Fruit fly (Drosophila melanogaster) whole organism, embryonic: ENCODE data around the gene CG31548.

ENCODE experiments used
- CG1024 ChIP-seq: fragments of 200-800 bp; sonication (Bioruptor generic); IDR thresholded peaks from 2 replicates; pipeline ENCODE4 v1.3.6; 2022; ENCODE audit warnings: missing biosample characterization, missing genetic modification characterization
- CG10267 ChIP-seq: fragments of 200-800 bp; sonication (Bioruptor generic); optimal IDR thresholded peaks from 2 replicates; lab custom pipeline; 2018; ENCODE audit warnings: missing biosample characterization, mild to moderate bottlenecking, missing genetic modification characterization, moderate library complexity
- CG10431 ChIP-seq: fragments of 200-800 bp; sonication (Bioruptor generic); optimal IDR thresholded peaks from 3 replicates; lab custom pipeline; 2018; ENCODE audit warnings: missing biosample characterization, mild to moderate bottlenecking, missing genetic modification characterization
- CG11398 ChIP-seq: fragments of 200-800 bp; sonication (Bioruptor generic); optimal IDR thresholded peaks from 2 replicates; lab custom pipeline; 2016; ENCODE audit warnings: missing biosample characterization, missing genetic modification characterization
- CG11695 ChIP-seq: fragments of 200-800 bp; sonication (Bioruptor generic); IDR thresholded peaks from 3 replicates; pipeline ENCODE4 v1.3.6; 2022; ENCODE audit warnings: missing biosample characterization, missing genetic modification characterization
- CG12104 ChIP-seq: fragments of 200-800 bp; sonication (Bioruptor generic); optimal IDR thresholded peaks from 3 replicates; lab custom pipeline; 2016; ENCODE audit warnings: missing biosample characterization, missing genetic modification characterization
- CG12299 ChIP-seq: fragments of 200-800 bp; sonication (Bioruptor generic); optimal IDR thresholded peaks from 2 replicates; lab custom pipeline; 2018; ENCODE audit warnings: missing biosample characterization, mild to moderate bottlenecking, missing genetic modification characterization
- CG14710 ChIP-seq: fragments of 200-800 bp; sonication (Bioruptor generic); optimal IDR thresholded peaks from 3 replicates; lab custom pipeline; 2019; ENCODE audit warnings: missing biosample characterization, mild to moderate bottlenecking, missing genetic modification characterization, moderate library complexity
- CG15479 ChIP-seq: fragments of 200-800 bp; sonication (Bioruptor generic); optimal IDR thresholded peaks from 3 replicates; lab custom pipeline; 2019; ENCODE audit warnings: missing biosample characterization, mild to moderate bottlenecking, missing genetic modification characterization, moderate library complexity
- CG15514 ChIP-seq: fragments of 200-800 bp; sonication (Bioruptor generic); optimal IDR thresholded peaks from 3 replicates; lab custom pipeline; 2017; ENCODE audit warnings: missing biosample characterization, missing genetic modification characterization, mild to moderate bottlenecking, moderate library complexity, missing genetic modification reagents
- CG15601 ChIP-seq: fragments of 200-800 bp; sonication (Bioruptor generic); optimal IDR thresholded peaks from 3 replicates; lab custom pipeline; 2019; ENCODE audit warnings: missing biosample characterization, mild to moderate bottlenecking, missing genetic modification characterization, moderate library complexity
- CG17328 ChIP-seq: fragments of 200-800 bp; sonication (Bioruptor generic); IDR thresholded peaks from 2 replicates; pipeline ENCODE4 v1.3.6; 2022; ENCODE audit warnings: missing biosample characterization, missing genetic modification characterization
- CG17359 ChIP-seq: fragments of 200-800 bp; sonication (Bioruptor generic); optimal IDR thresholded peaks from 3 replicates; lab custom pipeline; 2018; ENCODE audit warnings: missing biosample characterization, mild to moderate bottlenecking, missing genetic modification characterization, moderate library complexity
- CG17361 ChIP-seq: fragments of 200-800 bp; sonication (Bioruptor generic); IDR thresholded peaks from 3 replicates; pipeline ENCODE4 v1.3.6; 2022; ENCODE audit warnings: missing biosample characterization, missing genetic modification characterization
- CG17829 ChIP-seq: fragments of 200-800 bp; optimal IDR thresholded peaks from 2 replicates; lab custom pipeline; 2019; ENCODE audit warnings: missing biosample characterization, mild to moderate bottlenecking, missing genetic modification characterization, moderate library complexity
- CG33557 ChIP-seq: fragments of 200-800 bp; sonication (Bioruptor generic); optimal IDR thresholded peaks from 2 replicates; lab custom pipeline; 2019; ENCODE audit warnings: missing biosample characterization, mild to moderate bottlenecking, missing genetic modification characterization, moderate library complexity
- CG4404 ChIP-seq: fragments of 200-800 bp; sonication (Bioruptor generic); IDR thresholded peaks from 2 replicates; pipeline ENCODE4 v1.3.6; 2022; ENCODE audit warnings: missing biosample characterization, missing genetic modification characterization
- CG4820 ChIP-seq: fragments of 200-800 bp; sonication (Bioruptor generic); optimal IDR thresholded peaks from 3 replicates; lab custom pipeline; 2016; ENCODE audit warnings: missing biosample characterization, missing genetic modification characterization
- CG8290 ChIP-seq, 3 experiments: fragments of 200-800 bp; sonication (Bioruptor generic); optimal IDR thresholded peaks; 2 replicates each; lab custom pipeline; 2016 to 2019; ENCODE audit warnings: missing biosample characterization in 3 of 3, missing genetic modification characterization in 3 of 3, mild to moderate bottlenecking in 2 of 3, moderate library complexity in 1 of 3
- CG8924 ChIP-seq: fragments of 200-800 bp; optimal IDR thresholded peaks from 3 replicates; lab custom pipeline; 2019; ENCODE audit warnings: missing biosample characterization, mild to moderate bottlenecking, missing genetic modification characterization, moderate library complexity
- CG9437 ChIP-seq: fragments of 200-800 bp; sonication (Bioruptor generic); optimal IDR thresholded peaks from 2 replicates; lab custom pipeline; 2018; ENCODE audit warnings: missing biosample characterization, mild to moderate bottlenecking, missing genetic modification characterization
- CrebB ChIP-seq: fragments of 200-800 bp; sonication (Bioruptor generic); optimal IDR thresholded peaks from 3 replicates; lab custom pipeline; 2018; ENCODE audit warnings: missing biosample characterization, mild to moderate bottlenecking, missing genetic modification characterization
- Dfd ChIP-seq, 2 experiments: fragments of >200 bp; optimal IDR thresholded peaks; 2 replicates each; lab custom pipeline; 2017; ENCODE audit warnings: missing biosample characterization in 2 of 2, missing genetic modification characterization in 2 of 2
- Fer1 ChIP-seq: fragments of 200-800 bp; sonication (Bioruptor generic); optimal IDR thresholded peaks from 2 replicates; lab custom pipeline; 2017; ENCODE audit warnings: missing biosample characterization, mild to moderate bottlenecking, missing genetic modification characterization
- HLH4C ChIP-seq: fragments of 200-800 bp; sonication (Bioruptor generic); IDR thresholded peaks from 3 replicates; pipeline ENCODE4 v1.3.6; 2022; ENCODE audit warnings: missing biosample characterization, missing genetic modification characterization; ENCODE audit not compliant: partially characterized antibody
- Nf-YB ChIP-seq: fragments of 200-800 bp; sonication (Bioruptor generic); optimal IDR thresholded peaks from 3 replicates; lab custom pipeline; 2019; ENCODE audit warnings: missing biosample characterization, mild to moderate bottlenecking, missing genetic modification characterization, moderate library complexity
- Ptx1 ChIP-seq: fragments of 200-800 bp; sonication (Bioruptor generic); IDR thresholded peaks from 2 replicates; pipeline ENCODE4 v1.3.6; 2022; ENCODE audit warnings: missing biosample characterization, missing genetic modification characterization
- ab ChIP-seq: fragments of 200-800 bp; sonication (Bioruptor generic); optimal IDR thresholded peaks from 2 replicates; lab custom pipeline; 2016; ENCODE audit warnings: missing biosample characterization, missing genetic modification characterization
- ara ChIP-seq: fragments of 200-800 bp; sonication (Bioruptor generic); IDR thresholded peaks from 2 replicates; pipeline ENCODE4 v1.3.6; 2022; ENCODE audit warnings: missing biosample characterization, missing genetic modification characterization
- btn ChIP-seq: fragments of 200-800 bp; sonication (Bioruptor generic); optimal IDR thresholded peaks from 2 replicates; lab custom pipeline; 2016; ENCODE audit warnings: missing biosample characterization, missing genetic modification characterization
- caup ChIP-seq: fragments of 200-800 bp; sonication (Bioruptor generic); optimal IDR thresholded peaks from 3 replicates; lab custom pipeline; 2017; ENCODE audit warnings: missing biosample characterization, mild to moderate bottlenecking, missing genetic modification characterization, moderate library complexity; ENCODE audit not compliant: severe bottlenecking
- cg ChIP-seq: fragments of 200-800 bp; sonication (Bioruptor generic); optimal IDR thresholded peaks from 3 replicates; lab custom pipeline; 2019; ENCODE audit warnings: missing biosample characterization, mild to moderate bottlenecking, missing genetic modification characterization, moderate library complexity
- eyg ChIP-seq: fragments of 200-800 bp; sonication (Bioruptor generic); optimal IDR thresholded peaks from 3 replicates; lab custom pipeline; 2016; ENCODE audit warnings: missing biosample characterization, missing genetic modification characterization
- ftz-f1 ChIP-seq: fragments of 200-800 bp; sonication (Bioruptor generic); optimal IDR thresholded peaks from 2 replicates; lab custom pipeline; 2016; ENCODE audit warnings: missing biosample characterization, missing genetic modification characterization
- gt ChIP-seq: fragments of 200-800 bp; sonication (Bioruptor generic); IDR thresholded peaks from 2 replicates; pipeline ENCODE4 v1.3.6; 2022; ENCODE audit warnings: missing biosample characterization, missing genetic modification characterization
- hkb ChIP-seq, 2 experiments: fragments of 200-800 bp in 1 of 2; fragments of >200 bp in 1 of 2; sonication (Bioruptor generic) in 1 of 2; IDR thresholded peaks in 1 of 2; optimal IDR thresholded peaks in 1 of 2; 2 replicates each; pipeline versions ENCODE4 v1.3.6 to Lab custom; 2017 to 2022; ENCODE audit warnings: missing biosample characterization in 1 of 2, missing genetic modification characterization in 1 of 2
- kni ChIP-seq: fragments of 200-800 bp; sonication (Bioruptor generic); optimal IDR thresholded peaks from 3 replicates; lab custom pipeline; 2017; ENCODE audit warnings: mild to moderate bottlenecking, missing biosample characterization, missing genetic modification reagents, missing genetic modification characterization
- knrl ChIP-seq: fragments of 200-800 bp; sonication (Bioruptor generic); IDR thresholded peaks from 3 replicates; pipeline ENCODE4 v1.3.6; 2022; ENCODE audit warnings: missing biosample characterization, missing genetic modification characterization; ENCODE audit not compliant: partially characterized antibody
- lab ChIP-seq: fragments of 200-800 bp; sonication (Bioruptor generic); optimal IDR thresholded peaks from 3 replicates; lab custom pipeline; 2017; ENCODE audit warnings: missing biosample characterization, missing genetic modification characterization, mild to moderate bottlenecking, moderate library complexity, missing genetic modification reagents
- lbe ChIP-seq: fragments of 200-800 bp; sonication (Bioruptor generic); optimal IDR thresholded peaks from 2 replicates; lab custom pipeline; 2016; ENCODE audit warnings: missing biosample characterization, mild to moderate bottlenecking, missing genetic modification characterization
- lilli ChIP-seq: fragments of 200-800 bp; sonication (Bioruptor generic); optimal IDR thresholded peaks from 3 replicates; lab custom pipeline; 2016; ENCODE audit warnings: missing biosample characterization, missing genetic modification characterization
- mam ChIP-seq: fragments of 200-800 bp; sonication (Bioruptor generic); optimal IDR thresholded peaks from 3 replicates; lab custom pipeline; 2016; ENCODE audit warnings: missing biosample characterization, missing genetic modification characterization
- phol ChIP-seq: fragments of 200-800 bp; sonication (Bioruptor generic); optimal IDR thresholded peaks from 3 replicates; lab custom pipeline; 2018; ENCODE audit warnings: missing biosample characterization, mild to moderate bottlenecking, missing genetic modification characterization, moderate library complexity
- psq ChIP-seq: fragments of 200-800 bp; sonication (Bioruptor generic); optimal IDR thresholded peaks from 2 replicates; lab custom pipeline; 2017; ENCODE audit warnings: missing biosample characterization, missing genetic modification characterization
- rib ChIP-seq: fragments of 200-800 bp; sonication (Bioruptor generic); IDR thresholded peaks from 2 replicates; pipeline ENCODE4 v1.3.6; 2022; ENCODE audit warnings: missing biosample characterization, missing genetic modification characterization
- tap ChIP-seq: fragments of 200-800 bp; optimal IDR thresholded peaks from 3 replicates; lab custom pipeline; 2019; ENCODE audit warnings: missing biosample characterization, mild to moderate bottlenecking, missing genetic modification characterization, moderate library complexity
- twi ChIP-seq: fragments of 200-800 bp; optimal IDR thresholded peaks from 2 replicates; lab custom pipeline; 2019; ENCODE audit warnings: missing biosample characterization, mild to moderate bottlenecking, missing genetic modification characterization, moderate library complexity
- unc-4 ChIP-seq: fragments of 200-800 bp; sonication (Bioruptor generic); IDR thresholded peaks from 2 replicates; pipeline ENCODE4 v1.3.6; 2022; ENCODE audit warnings: missing biosample characterization, missing genetic modification characterization; ENCODE audit not compliant: partially characterized antibody

Gene CG31548

dm6 chr3R:5600361-5601043 is 36.1 kb downstream of the CG31548 start:
- TF ChIP-seq ftz-f1 (GFP tag; lab: Kevin White, UChicago) (peak; percentile 78), lilli (GFP tag; lab: Kevin White, UChicago) (peak; percentile 25), CG12299 (no peak), mam (GFP tag; lab: Kevin White, UChicago) (no peak), eyg (peak; percentile 14), psq (GFP tag; lab: Kevin White, UChicago) (peak; percentile 95), btn (GFP tag; lab: Kevin White, UChicago) (no peak), CG12104 (GFP tag; lab: Kevin White, UChicago) (no peak), gt (GFP tag; lab: Robert Waterston, UW) (no peak), CG11398 (GFP tag; lab: Kevin White, UChicago) (no peak), lbe (GFP tag; lab: Kevin White, UChicago) (peak; percentile 64), CG17829 (tag; lab: Kevin White, UChicago) (peak; percentile 63), CrebB (tag; lab: Kevin White, UChicago) (no peak), CG11695 (GFP tag; lab: Robert Waterston, UW) (no peak), twi (tag; lab: Kevin White, UChicago) (peak; percentile 42), CG4820 (GFP tag; lab: Kevin White, UChicago) (no peak), CG1024 (no peak), CG15514 (GFP tag; lab: Kevin White, UChicago) (peak; percentile 39), lab (GFP tag; lab: Kevin White, UChicago) (no peak), HLH4C (no peak), phol (tag; lab: Kevin White, UChicago) (peak; percentile 99), CG8290 (GFP tag; optimal IDR thresholded peaks at IDR 0.05; lab: Kevin White, UChicago) (no peak), CG8290 (tag; optimal IDR thresholded peaks at IDR 0.05; lab: Kevin White, UChicago) (peak in 1 of 2 experiments; percentile 75), caup (GFP tag; lab: Kevin White, UChicago) (peak; percentile 39), CG15601 (tag; lab: Kevin White, UChicago) (no peak), CG9437 (GFP tag; lab: Kevin White, UChicago) (no peak), CG4404 (GFP tag; lab: Robert Waterston, UW) (no peak), CG14710 (tag; lab: Kevin White, UChicago) (no peak), CG8924 (tag; lab: Kevin White, UChicago) (peak; percentile 55), CG10267 (tag; lab: Kevin White, UChicago) (no peak), CG17328 (no peak), cg (GFP tag; lab: Kevin White, UChicago) (peak; percentile 47), CG15479 (GFP tag; lab: Kevin White, UChicago) (peak; percentile 7), ara (GFP tag; lab: Robert Waterston, UW) (no peak), CG33557 (GFP tag; lab: Kevin White, UChicago) (peak; percentile 18), Ptx1 (no peak), CG17359 (no peak), rib (no peak), tap (tag; lab: Kevin White, UChicago) (no peak), knrl (GFP tag; lab: Robert Waterston, UW) (no peak), Nf-YB (peak; percentile 1), CG10431 (GFP tag; lab: Kevin White, UChicago) (peak; percentile 89), kni (peak; percentile 76), ab (no peak), unc-4 (no peak), CG17361 (GFP tag; lab: Robert Waterston, UW) (no peak), hkb (optimal IDR thresholded peaks at IDR 0.05; lab: Kevin White, UChicago) (no peak), hkb (GFP tag; IDR thresholded peaks at IDR 0.05; lab: Robert Waterston, UW) (no peak), Fer1 (GFP tag; lab: Kevin White, UChicago) (peak; percentile 42), Dfd (GFP tag; optimal IDR thresholded peaks at IDR 0.05; lab: Kevin White, UChicago) (no peak)
